Worm (Caenorhabditis elegans) whole organism, midembryonic: Measurements from ENCODE around the gene smc-6.

Source experiments
- cog-1 ChIP-seq: sonication (generic microtip); optimal IDR thresholded peaks from 2 replicates; lab custom pipeline; 2016; ENCODE audit warnings: missing genetic modification characterization, missing compliant biosample characterization
- flt-1 ChIP-seq: fragments of 200-800 bp; sonication (Bioruptor generic); IDR thresholded peaks from 2 replicates; pipeline ENCODE4 v1.3.6; 2022; ENCODE audit warnings: missing genetic modification characterization, missing compliant biosample characterization
- klf-2 ChIP-seq: fragments of 200-800 bp; sonication (Bioruptor generic); conservative IDR thresholded peaks from 2 replicates; pipeline ENCODE4 v1.3.6; 2022; ENCODE audit warnings: missing genetic modification reagents, missing genetic modification characterization, missing compliant biosample characterization
- med-1 ChIP-seq: sonication (generic microtip); optimal IDR thresholded peaks from 2 replicates; lab custom pipeline; 2017; ENCODE audit warnings: missing genetic modification characterization, mild to moderate bottlenecking, missing compliant biosample characterization, antibody characterized with exemption, missing genetic modification reagents; ENCODE audit not compliant: insufficient read depth
- ref-1 ChIP-seq: fragments of 200-800 bp; sonication (Bioruptor generic); conservative IDR thresholded peaks from 2 replicates; pipeline ENCODE4 v1.3.6; 2022; ENCODE audit warnings: missing genetic modification reagents, missing genetic modification characterization, missing compliant biosample characterization
- tab-1 ChIP-seq: fragments of 200-800 bp; sonication (Bioruptor generic); IDR thresholded peaks from 2 replicates; pipeline ENCODE4 v1.3.6; 2022; ENCODE audit warnings: missing genetic modification characterization, missing compliant biosample characterization
- ztf-23 ChIP-seq: fragments of 200-800 bp; sonication (Bioruptor generic); IDR thresholded peaks from 2 replicates; pipeline ENCODE4 v1.3.6; 2022; ENCODE audit warnings: missing genetic modification reagents, missing genetic modification characterization, missing compliant biosample characterization
- ztf-29 ChIP-seq: fragments of 200-800 bp; sonication (Bioruptor generic); IDR thresholded peaks from 2 replicates; pipeline ENCODE4 v1.3.6; 2022; ENCODE audit warnings: missing genetic modification reagents, missing genetic modification characterization, missing compliant biosample characterization

- TF ChIP-seq flt-1 (GFP tag; lab: Robert Waterston, UW) (no peak), ztf-23 (GFP tag; lab: Robert Waterston, UW) (no peak), ztf-29 (GFP tag; lab: Robert Waterston, UW) (no peak), med-1 (GFP tag; lab: Kevin White, UChicago) (no peak), ref-1 (GFP tag; lab: Robert Waterston, UW) (no peak), tab-1 (GFP tag; lab: Robert Waterston, UW) (no peak), klf-2 (GFP tag; lab: Robert Waterston, UW) (no peak), cog-1 (tag; lab: Kevin White, UChicago) (no peak)
These were observed 42.2 kb downstream of the smc-6 start for ce11 chrII:11620630-11621246.
